Fruit fly (Drosophila melanogaster): ENCODE results near the gene Gcat.

DNA sequence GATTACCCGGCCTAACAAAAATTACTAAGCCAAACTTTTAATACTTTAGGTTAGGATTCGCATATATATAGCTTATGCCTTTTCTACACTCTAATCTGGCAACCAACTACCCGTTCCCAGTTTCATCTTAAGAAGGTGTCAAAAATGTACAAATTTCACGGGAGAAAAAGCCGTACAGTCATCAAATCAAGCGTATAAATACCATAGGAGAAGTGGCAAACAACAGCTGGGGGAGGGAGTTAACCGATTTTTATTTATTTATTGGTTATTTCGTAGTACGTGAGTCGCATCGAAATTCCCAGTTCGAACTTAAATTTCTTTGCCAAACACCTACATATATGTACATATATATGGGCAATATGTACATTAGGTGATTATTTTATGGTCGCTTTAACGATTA is 28.1 kb upstream of the Gcat start, which contains the start of gene CG7264:
- TF ChIP-seq rn (GFP tag; IDR thresholded peaks at IDR 0.05) (no peak), EcR (GFP tag; optimal IDR thresholded peaks at IDR 0.05) (no peak), CG32121 (GFP tag; IDR thresholded peaks at IDR 0.05) (no peak), Snoo (tag; optimal IDR thresholded peaks at IDR 0.05) (no peak), CG8301 (tag; optimal IDR thresholded peaks at IDR 0.05) (no peak), CG14655 (GFP tag; optimal IDR thresholded peaks at IDR 0.05) (no peak), CG9948 (tag; optimal IDR thresholded peaks at IDR 0.05) (no peak), gl (tag; optimal IDR thresholded peaks at IDR 0.05) (no peak), D1 (tag; optimal IDR thresholded peaks at IDR 0.05) (no peak), fd96Ca (GFP tag; IDR thresholded peaks at IDR 0.05) (no peak), Pif1B (GFP tag; optimal IDR thresholded peaks at IDR 0.05) (no peak), CG10348 (GFP tag; IDR thresholded peaks at IDR 0.05) (no peak), CG17806 (tag; optimal IDR thresholded peaks at IDR 0.05) (no peak)

Measured in whole organism, pupa.